Worm (Caenorhabditis elegans) whole organism, young adult: ENCODE measurements around the gene ubc-17.

Experiments
- F10E7.11 ChIP-seq: sonication (generic microtip); optimal IDR thresholded peaks from 2 replicates; lab custom pipeline; 2017; ENCODE audit warnings: mild to moderate bottlenecking, missing genetic modification characterization, moderate library complexity, missing compliant biosample characterization
- F39B2.1 ChIP-seq: fragments of 200-800 bp; sonication (Bioruptor generic); IDR thresholded peaks from 2 replicates; pipeline ENCODE4 v1.3.6; 2022; ENCODE audit warnings: missing genetic modification reagents, missing genetic modification characterization, missing compliant biosample characterization
- F52B5.7 ChIP-seq: sonication (generic microtip); optimal IDR thresholded peaks from 2 replicates; lab custom pipeline; 2016; ENCODE audit warnings: mild to moderate bottlenecking, missing genetic modification characterization, missing compliant biosample characterization
- egl-18 ChIP-seq: fragments of 200-800 bp; sonication (Bioruptor generic); IDR thresholded peaks from 2 replicates; pipeline ENCODE4 v1.3.6; 2022; ENCODE audit warnings: missing genetic modification reagents, missing genetic modification characterization, missing compliant biosample characterization
- hrde-1 ChIP-seq: sonication (generic microtip); optimal IDR thresholded peaks from 2 replicates; lab custom pipeline; 2016; ENCODE audit warnings: missing genetic modification characterization, mild to moderate bottlenecking, missing compliant biosample characterization, moderate library complexity, missing genotype, missing genetic modification reagents, borderline replicate concordance
- madf-6 ChIP-seq: fragments of 200-800 bp; sonication (Bioruptor generic); IDR thresholded peaks from 2 replicates; pipeline ENCODE4 v1.3.6; 2022; ENCODE audit warnings: missing genetic modification reagents, missing genetic modification characterization, missing compliant biosample characterization
- nfya-1 ChIP-seq: sonication (generic microtip); optimal IDR thresholded peaks from 2 replicates; lab custom pipeline; 2017; ENCODE audit warnings: antibody characterized with exemption, missing compliant biosample characterization, missing genetic modification characterization, borderline replicate concordance; ENCODE audit not compliant: insufficient read depth
- sdz-38 ChIP-seq: sonication (generic microtip); optimal IDR thresholded peaks from 2 replicates; lab custom pipeline; 2016; ENCODE audit warnings: missing genotype, missing genetic modification characterization, missing compliant biosample characterization
- snpc-4 ChIP-seq, 5 experiments: fragments of 150-350 bp in 1 of 5; sonication (generic microtip) in 4 of 5; optimal IDR thresholded peaks; 2 replicates each; lab custom pipeline; 2014 to 2018; ENCODE audit warnings: missing genetic modification characterization in 5 of 5, missing biosample characterization in 3 of 5, antibody characterized with exemption in 2 of 5, mild to moderate bottlenecking in 2 of 5, missing compliant biosample characterization in 2 of 5, missing genotype in 2 of 5, moderate library complexity in 2 of 5, missing genetic modification reagents in 1 of 5
- somi-1 ChIP-seq: fragments of 200-800 bp; sonication (Bioruptor generic); optimal IDR thresholded peaks from 2 replicates; lab custom pipeline; 2018; ENCODE audit warnings: mild to moderate bottlenecking, missing genetic modification characterization, missing compliant biosample characterization
- unc-62 ChIP-seq: fragments of 150-350 bp; optimal IDR thresholded peaks from 2 replicates; lab custom pipeline; 2014; ENCODE audit warnings: missing biosample characterization, missing genetic modification reagents, missing genetic modification characterization
- ztf-3 ChIP-seq: fragments of 200-800 bp; sonication (Bioruptor generic); optimal IDR thresholded peaks from 2 replicates; lab custom pipeline; 2018; ENCODE audit warnings: mild to moderate bottlenecking, missing genetic modification characterization, missing compliant biosample characterization

DNA sequence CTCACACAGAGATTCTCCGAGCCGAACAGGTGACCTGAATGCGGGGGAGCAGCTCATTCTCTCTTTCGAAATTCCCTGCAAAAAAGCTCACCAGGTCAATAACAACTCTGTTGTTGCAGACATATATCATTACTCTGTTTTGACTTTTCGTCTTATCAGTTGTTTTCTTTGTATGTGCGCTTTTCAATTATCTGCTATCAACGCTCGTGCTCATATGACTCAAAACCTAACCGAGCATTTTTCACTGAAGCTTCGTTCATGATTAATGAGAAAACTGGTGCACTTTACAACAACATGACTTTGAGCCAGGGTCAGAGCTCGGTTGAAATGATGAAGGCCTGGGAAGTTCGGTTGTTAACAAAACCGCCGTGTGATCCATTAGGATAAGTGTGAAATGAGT is 26.1 kb downstream of the ubc-17 start:
- TF ChIP-seq unc-62: no peak
- TF ChIP-seq snpc-4 (GFP tag; optimal IDR thresholded peaks at IDR 0.05; lab: Kevin White, UChicago): no peak
- TF ChIP-seq snpc-4 (tag; optimal IDR thresholded peaks at IDR 0.05; lab: Kevin White, UChicago): no peak
- TF ChIP-seq nfya-1 (tag; lab: Kevin White, UChicago): no peak
- no peak for TF ChIP-seq sdz-38
- no peak for TF ChIP-seq F39B2.1 (GFP tag; lab: Robert Waterston, UW)
- TF ChIP-seq F52B5.7 (tag; lab: Kevin White, UChicago): no peak
- no peak for TF ChIP-seq ztf-3 (GFP tag; lab: Kevin White, UChicago)
- no peak for TF ChIP-seq somi-1 (GFP tag; lab: Kevin White, UChicago)
- TF ChIP-seq egl-18 (GFP tag; lab: Robert Waterston, UW): no peak
- TF ChIP-seq F10E7.11: no peak
- TF ChIP-seq hrde-1 (tag; lab: Kevin White, UChicago): no peak
- no peak for TF ChIP-seq madf-6
